Worm (Caenorhabditis elegans): Measurements from ENCODE around the gene mars-1.
A peak's percentile ranks its signal among the peaks of the same experiment; 100 is the strongest.

mars-1 gene

DNA sequence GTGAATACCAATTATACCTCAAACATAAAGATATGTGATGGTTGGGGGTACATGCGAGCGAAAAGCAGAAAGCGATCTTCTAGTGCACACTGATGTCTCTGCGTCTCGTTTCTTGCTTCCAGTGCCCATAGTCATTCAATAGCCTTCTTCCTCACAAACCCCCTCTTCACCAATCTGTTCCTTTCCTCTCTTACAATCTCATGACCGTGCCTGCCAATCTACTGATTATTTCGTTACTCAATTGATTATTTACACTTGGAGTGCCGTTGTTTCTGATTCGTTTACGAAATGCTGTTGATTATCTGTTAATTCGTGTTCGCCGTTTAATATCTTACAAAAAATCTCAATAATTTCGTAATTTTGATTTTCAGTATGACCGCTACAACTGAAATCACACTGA lies 50.4 kb downstream of the mars-1 start:
- TF ChIP-seq T22C8.4 (GFP tag; IDR thresholded peaks at IDR 0.05) (no peak), ztf-23 (GFP tag; IDR thresholded peaks at IDR 0.05) (no peak), med-1 (GFP tag; optimal IDR thresholded peaks at IDR 0.05; ENCODE audit: insufficient read depth) (no peak), ztf-29 (GFP tag; IDR thresholded peaks at IDR 0.05) (no peak), tab-1 (GFP tag; IDR thresholded peaks at IDR 0.05) (no peak), cog-1 (tag; optimal IDR thresholded peaks at IDR 0.05) (no peak), ref-1 (GFP tag; conservative IDR thresholded peaks at IDR 0.05) (no peak), flt-1 (GFP tag; IDR thresholded peaks at IDR 0.05) (no peak), klf-2 (GFP tag; conservative IDR thresholded peaks at IDR 0.05) (no peak)

DNA sequence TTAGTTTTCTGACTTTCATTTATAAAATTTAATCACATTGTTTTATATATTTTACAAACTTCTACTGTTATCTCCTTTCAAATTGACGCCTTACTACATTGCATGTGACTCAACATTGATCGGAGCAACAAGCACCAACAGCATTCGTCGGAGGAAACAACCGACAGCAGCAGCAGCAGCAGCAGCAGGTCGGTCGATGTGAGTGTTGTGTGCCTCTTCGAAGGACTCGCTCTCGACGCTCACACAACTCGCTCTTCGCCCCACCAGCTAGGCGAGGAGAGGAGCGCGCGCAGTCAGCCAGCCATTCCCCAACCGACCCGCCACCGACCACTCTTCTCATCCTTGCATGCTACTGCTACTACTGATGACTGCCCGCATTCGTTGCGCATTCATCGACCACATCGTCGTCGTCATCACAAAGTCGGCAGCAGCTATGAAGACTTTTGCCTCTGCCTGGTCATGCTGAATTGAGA lies 51.3 kb downstream of the mars-1 start, which contains the start of gene F12F6.1:
TSS of gene F12F6.1 (plus strand) at position 51 of the 473 bp plus-strand sequence.
- TF ChIP-seq tab-1 (GFP tag; IDR thresholded peaks at IDR 0.05) (0 out of 2 replicates have a peak, but pooled peaks have one; percentile 35), T22C8.4 (GFP tag; IDR thresholded peaks at IDR 0.05) (no peak; the same call in 1 of the 2 replicates)

DNA sequence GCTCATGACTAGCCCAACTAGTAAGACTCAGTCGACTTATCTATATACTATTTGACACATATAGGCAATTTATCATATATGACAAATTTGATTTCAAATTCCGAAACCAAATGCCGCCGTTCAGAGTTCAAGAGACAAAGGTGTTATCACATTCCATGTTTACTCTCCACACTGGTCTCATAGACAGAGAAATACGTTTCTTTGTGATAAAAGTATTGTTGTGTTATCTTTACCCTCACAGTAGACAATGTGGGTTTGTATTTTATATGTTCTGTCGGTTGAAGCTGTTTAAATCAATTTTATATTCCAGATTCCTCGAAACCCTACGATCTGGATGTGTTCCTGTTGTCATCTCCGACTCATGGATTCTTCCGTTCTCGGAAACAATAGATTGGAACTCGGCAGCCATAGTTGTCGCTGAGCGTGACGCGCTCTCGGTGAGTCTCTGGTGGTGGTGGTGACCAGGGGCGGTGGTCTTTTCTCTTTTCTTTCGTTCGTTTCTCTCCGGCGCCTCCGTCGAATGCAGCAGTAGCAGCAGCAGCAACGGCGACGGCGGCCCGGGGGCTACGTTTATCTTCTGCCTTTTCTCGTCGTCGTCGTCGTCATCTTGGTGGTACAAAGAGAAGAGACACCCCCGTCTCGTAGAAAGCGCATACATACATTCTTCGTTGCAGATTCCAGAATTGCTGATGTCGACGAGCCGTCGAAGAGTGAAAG lies 52.7 kb downstream of the mars-1 start:
- TF ChIP-seq flt-1 (GFP tag; IDR thresholded peaks at IDR 0.05) (peak; percentile 50; the same call in 1 of the 2 replicates), ztf-23 (GFP tag; IDR thresholded peaks at IDR 0.05) (no peak), tab-1 (GFP tag; IDR thresholded peaks at IDR 0.05) (peak; percentile 58; the same call in 1 of the 2 replicates)
